Fruit fly (Drosophila melanogaster) ovary, adult (tissue): Measurements from ENCODE around the gene elm.

Source experiments
- CG17801 ChIP-seq: fragments of 200-800 bp; optimal IDR thresholded peaks from 2 replicates; lab custom pipeline; 2019; ENCODE audit warnings: missing biosample characterization, mild to moderate bottlenecking, missing genetic modification characterization, moderate library complexity; ENCODE audit not compliant: partially characterized antibody

Gene elm

dm6 chr3R:5643421-5643820 is 11.2 kb downstream of the elm start:
- TF ChIP-seq CG17801 (GFP tag; lab: Kevin White, UChicago), result no peak

- TF ChIP-seq CG17801 (GFP tag; lab: Kevin White, UChicago), result no peak
Measured at dm6 chr3R:5636519-5637430, 17.9 kb downstream of the elm start, which contains the start of the genes CG31548 and CG12170. TSS of gene CG31548 (minus strand) at chr3R:5636852. TSS of gene CG12170 (plus strand) at chr3R:5637234.

dm6 chr3R:5635524-5635923 is 19.1 kb downstream of the elm start, which contains the start of gene CG31546:
TSS of gene CG31546 (minus strand) at chr3R:5635624.
- no peak for TF ChIP-seq CG17801 (GFP tag; lab: Kevin White, UChicago)

dm6 chr3R:5633437-5633836 is 21.2 kb downstream of the elm start, which contains the start of gene CG12171:
TSS of gene CG12171 (plus strand) at chr3R:5633627.
- peak; percentile 57 for TF ChIP-seq CG17801 (GFP tag; lab: Kevin White, UChicago)

- TF ChIP-seq CG17801 (GFP tag; lab: Kevin White, UChicago), result peak; percentile 57
Measured at dm6 chr3R:5632182-5632581, 22.5 kb downstream of the elm start, which contains the start of gene CG31549. TSS of gene CG31549 (plus strand) at chr3R:5632192.

dm6 chr3R:5627552-5627951 is 27.1 kb downstream of the elm start, which contains the start of gene CG31551:
TSS of gene CG31551 (plus strand) at chr3R:5627852.
- no peak for TF ChIP-seq CG17801 (GFP tag; lab: Kevin White, UChicago)

- TF ChIP-seq CG17801 (GFP tag; lab: Kevin White, UChicago), result peak; percentile 90
Measured at dm6 chr3R:5624115-5624878, 30.4 kb downstream of the elm start, which contains the start of the genes Dph4, Spec2 and RpL13A. TSS of gene Dph4 (minus strand) at chr3R:5624125. TSS of gene Spec2 (minus strand) at chr3R:5624125. TSS of gene RpL13A (plus strand) at chr3R:5624474.

dm6 chr3R:5622985-5623630 is 31.6 kb downstream of the elm start:
- peak; percentile 76 for TF ChIP-seq CG17801 (GFP tag; lab: Kevin White, UChicago)

- TF ChIP-seq CG17801 (GFP tag; lab: Kevin White, UChicago), result no peak
Measured at dm6 chr3R:5622406-5622752, 32.3 kb downstream of the elm start.

dm6 chr3R:5621714-5622405 is 32.8 kb downstream of the elm start:
- TF ChIP-seq CG17801 (GFP tag; lab: Kevin White, UChicago), result no peak

dm6 chr3R:5620387-5620956 is 34.2 kb downstream of the elm start:
- TF ChIP-seq CG17801 (GFP tag; lab: Kevin White, UChicago), result no peak

dm6 chr3R:5617923-5618623 is 36.6 kb downstream of the elm start:
- no peak for TF ChIP-seq CG17801 (GFP tag; lab: Kevin White, UChicago)

- TF ChIP-seq CG17801 (GFP tag; lab: Kevin White, UChicago), result no peak
Measured at dm6 chr3R:5615484-5615883, 39.2 kb downstream of the elm start.
